Worm (Caenorhabditis elegans) whole organism, late embryonic: ENCODE measurements around the gene idpb-2.
"Not testable (repeated sequence)": the region's sequence is repeated elsewhere in the genome, so short reads cannot be mapped to it uniquely, and the experiment has no call there.

Source experiments
- ahr-1 ChIP-seq: sonication (generic microtip); optimal IDR thresholded peaks from 2 replicates; lab custom pipeline; 2016; ENCODE audit warnings: missing genetic modification characterization, missing compliant biosample characterization
- ama-1 ChIP-seq: fragments of 150-350 bp; optimal IDR thresholded peaks from 2 replicates; lab custom pipeline; 2014
- ceh-14 ChIP-seq: sonication (generic microtip); optimal IDR thresholded peaks from 2 replicates; lab custom pipeline; 2016; ENCODE audit warnings: missing genotype, missing genetic modification characterization, missing compliant biosample characterization
- ceh-18 ChIP-seq: sonication (generic microtip); optimal IDR thresholded peaks from 2 replicates; lab custom pipeline; 2016; ENCODE audit warnings: missing genetic modification characterization, missing compliant biosample characterization
- ceh-19 ChIP-seq: fragments of 200-800 bp; sonication (Bioruptor generic); optimal IDR thresholded peaks from 2 replicates; lab custom pipeline; 2018; ENCODE audit warnings: mild to moderate bottlenecking, missing genetic modification characterization, missing compliant biosample characterization
- ceh-22 ChIP-seq: sonication (generic microtip); optimal IDR thresholded peaks from 2 replicates; lab custom pipeline; 2017; ENCODE audit warnings: missing biosample characterization, missing genetic modification characterization
- ceh-31 ChIP-seq: sonication (generic microtip); optimal IDR thresholded peaks from 2 replicates; lab custom pipeline; 2016; ENCODE audit warnings: missing genetic modification characterization, missing compliant biosample characterization
- ceh-34 ChIP-seq: sonication (generic microtip); optimal IDR thresholded peaks from 2 replicates; lab custom pipeline; 2016; ENCODE audit warnings: mild to moderate bottlenecking, missing genetic modification characterization, missing compliant biosample characterization
- ceh-45 ChIP-seq: fragments of 200-800 bp; sonication (Bioruptor generic); IDR thresholded peaks from 2 replicates; pipeline ENCODE4 v1.3.6; 2022; ENCODE audit warnings: missing genetic modification reagents, missing genetic modification characterization, missing compliant biosample characterization
- ceh-48 ChIP-seq: sonication (generic microtip); optimal IDR thresholded peaks from 2 replicates; lab custom pipeline; 2016; ENCODE audit warnings: missing genetic modification characterization, inconsistent platforms, missing compliant biosample characterization
- ceh-9 ChIP-seq: sonication (generic microtip); optimal IDR thresholded peaks from 2 replicates; lab custom pipeline; 2016; ENCODE audit warnings: mild to moderate bottlenecking, missing genetic modification characterization, inconsistent platforms, missing compliant biosample characterization
- dve-1 ChIP-seq: sonication (generic microtip); optimal IDR thresholded peaks from 2 replicates; lab custom pipeline; 2017; ENCODE audit warnings: antibody characterized with exemption, mild to moderate bottlenecking, missing genetic modification characterization, missing compliant biosample characterization
- elt-2 ChIP-seq: sonication (generic microtip); optimal IDR thresholded peaks from 2 replicates; lab custom pipeline; 2016; ENCODE audit warnings: missing genetic modification reagents, missing genetic modification characterization, missing compliant biosample characterization
- ets-4 ChIP-seq: sonication (generic microtip); optimal IDR thresholded peaks from 2 replicates; lab custom pipeline; 2016; ENCODE audit warnings: missing genetic modification characterization, missing compliant biosample characterization
- fax-1 ChIP-seq: sonication (generic microtip); optimal IDR thresholded peaks from 2 replicates; lab custom pipeline; 2016; ENCODE audit warnings: missing genotype, missing genetic modification characterization, missing compliant biosample characterization
- fkh-6 ChIP-seq: sonication (generic microtip); optimal IDR thresholded peaks from 2 replicates; lab custom pipeline; 2016; ENCODE audit warnings: missing genetic modification characterization, missing compliant biosample characterization
- hlh-13 ChIP-seq: fragments of 200-800 bp; sonication (Bioruptor generic); optimal IDR thresholded peaks from 2 replicates; lab custom pipeline; 2018; ENCODE audit warnings: mild to moderate bottlenecking, missing genetic modification characterization, missing compliant biosample characterization
- hlh-8 ChIP-seq: sonication (generic microtip); optimal IDR thresholded peaks from 2 replicates; lab custom pipeline; 2016; ENCODE audit warnings: missing genotype, missing genetic modification characterization, missing compliant biosample characterization
- lin-11 ChIP-seq: fragments of 200-800 bp; sonication (Bioruptor generic); optimal IDR thresholded peaks from 2 replicates; lab custom pipeline; 2018; ENCODE audit warnings: mild to moderate bottlenecking, missing genetic modification characterization, missing compliant biosample characterization
- mec-3 ChIP-seq: sonication (generic microtip); optimal IDR thresholded peaks from 2 replicates; lab custom pipeline; 2016; ENCODE audit warnings: borderline replicate concordance, missing genetic modification characterization, missing compliant biosample characterization
- nfya-1 ChIP-seq: sonication (generic microtip); optimal IDR thresholded peaks from 2 replicates; lab custom pipeline; 2017; ENCODE audit warnings: missing genetic modification characterization, mild to moderate bottlenecking, missing compliant biosample characterization, antibody characterized with exemption, moderate library complexity
- nhr-232 ChIP-seq: sonication (generic microtip); optimal IDR thresholded peaks from 2 replicates; lab custom pipeline; 2016; ENCODE audit warnings: missing genetic modification characterization, missing compliant biosample characterization
- npax-4 ChIP-seq: sonication (generic microtip); optimal IDR thresholded peaks from 2 replicates; lab custom pipeline; 2016; ENCODE audit warnings: missing genetic modification characterization, missing compliant biosample characterization
- odd-2 ChIP-seq: sonication (generic microtip); optimal IDR thresholded peaks from 2 replicates; lab custom pipeline; 2017; ENCODE audit warnings: antibody characterized with exemption, mild to moderate bottlenecking, missing genetic modification characterization, missing compliant biosample characterization
- pax-1 ChIP-seq: fragments of 150-350 bp; optimal IDR thresholded peaks from 2 replicates; lab custom pipeline; 2014; ENCODE audit warnings: missing biosample characterization, missing genetic modification characterization
- pha-2 ChIP-seq: sonication (generic microtip); optimal IDR thresholded peaks from 2 replicates; lab custom pipeline; 2017; ENCODE audit warnings: mild to moderate bottlenecking, missing genetic modification characterization, missing compliant biosample characterization
- pha-4 ChIP-seq: fragments of 150-350 bp; optimal IDR thresholded peaks from 2 replicates; lab custom pipeline; 2018; ENCODE audit warnings: missing biosample characterization, missing genetic modification reagents, missing genetic modification characterization
- rnt-1 ChIP-seq: sonication (generic microtip); optimal IDR thresholded peaks from 2 replicates; lab custom pipeline; 2016; ENCODE audit warnings: missing genetic modification characterization, missing compliant biosample characterization
- sdc-2 ChIP-seq: sonication (generic microtip); optimal IDR thresholded peaks from 2 replicates; lab custom pipeline; 2016; ENCODE audit warnings: missing genotype, missing genetic modification characterization, missing compliant biosample characterization
- sox-2 ChIP-seq: fragments of 200-800 bp; sonication (Bioruptor generic); IDR thresholded peaks from 2 replicates; pipeline ENCODE4 v1.3.6; 2022; ENCODE audit warnings: missing genetic modification reagents, missing genetic modification characterization, missing compliant biosample characterization
- syd-9 ChIP-seq: sonication (generic microtip); optimal IDR thresholded peaks from 2 replicates; lab custom pipeline; 2016; ENCODE audit warnings: mild to moderate bottlenecking, missing genetic modification characterization, moderate library complexity, missing compliant biosample characterization
- tbx-2 ChIP-seq: sonication (generic microtip); optimal IDR thresholded peaks from 2 replicates; lab custom pipeline; 2016; ENCODE audit warnings: missing genetic modification characterization, missing compliant biosample characterization
- unc-3 ChIP-seq, 2 experiments: fragments of 200-800 bp in 1 of 2; sonication (Bioruptor generic) in 1 of 2; sonication (generic microtip) in 1 of 2; conservative IDR thresholded peaks in 1 of 2; optimal IDR thresholded peaks in 1 of 2; 2 replicates each; pipeline versions ENCODE4 v1.3.6 to Lab custom; 2016 to 2022; ENCODE audit warnings: missing compliant biosample characterization in 2 of 2, missing genetic modification characterization in 2 of 2, missing genetic modification reagents in 1 of 2
- unc-42 ChIP-seq: sonication (generic microtip); optimal IDR thresholded peaks from 2 replicates; lab custom pipeline; 2016; ENCODE audit warnings: missing genotype, missing genetic modification characterization, missing compliant biosample characterization
- unc-55 ChIP-seq: sonication (generic microtip); optimal IDR thresholded peaks from 2 replicates; lab custom pipeline; 2017; ENCODE audit warnings: missing biosample characterization, missing genetic modification reagents, missing genetic modification characterization
- zip-5 ChIP-seq: sonication (generic microtip); optimal IDR thresholded peaks from 2 replicates; lab custom pipeline; 2016; ENCODE audit warnings: missing genetic modification characterization, missing compliant biosample characterization

The idpb-2 gene

ce11 chrII:5099034-5099433 is 29.6 kb upstream of the idpb-2 start:
- TF ChIP-seq mec-3 (tag; lab: Kevin White, UChicago) (no peak), nfya-1 (tag; lab: Kevin White, UChicago) (peak; percentile 77)
- TF ChIP-seq, all 69 proteins: peak for 1

ce11 chrII:5097463-5097862 is 28.0 kb upstream of the idpb-2 start:
- TF ChIP-seq unc-3 (GFP tag; conservative IDR thresholded peaks at IDR 0.05; lab: Robert Waterston, UW) (peak; percentile 88), hlh-13 (peak; percentile 40), ceh-45 (GFP tag; lab: Robert Waterston, UW) (peak; percentile 92), sox-2 (GFP tag; lab: Robert Waterston, UW) (peak; percentile 96)
- TF ChIP-seq unc-3 (tag; optimal IDR thresholded peaks at IDR 0.05; lab: Kevin White, UChicago): not testable (repeated sequence)
- TF ChIP-seq, all 69 proteins: peak for 4; not testable (repeated sequence) for 65

ce11 chrII:5093945-5094344 is 24.5 kb upstream of the idpb-2 start, which contains the start of gene C04G6.13:
Gene C04G6.13 (plus strand): TSS chrII:5094245.
- no peak for TF ChIP-seq ceh-22 (tag; lab: Kevin White, UChicago)
- no peak for TF ChIP-seq odd-2
- TF ChIP-seq sdc-2 (tag; lab: Kevin White, UChicago): no peak
- no peak for TF ChIP-seq sox-2 (GFP tag; lab: Robert Waterston, UW)
- TF ChIP-seq ceh-18 (tag; lab: Kevin White, UChicago): no peak
- TF ChIP-seq, all 69 proteins: peak for 0

- no peak for TF ChIP-seq unc-55
- no peak for TF ChIP-seq npax-4 (tag; lab: Kevin White, UChicago)
- peak; percentile 44 for TF ChIP-seq pha-4 (tag; lab: Kevin White, UChicago)
- peak; percentile 36 for TF ChIP-seq unc-42 (tag; lab: Kevin White, UChicago)
- peak; percentile 35 for TF ChIP-seq ceh-48 (tag; lab: Kevin White, UChicago)
- no peak for TF ChIP-seq zip-5 (tag; lab: Kevin White, UChicago)
- no peak for TF ChIP-seq hlh-8 (tag; lab: Kevin White, UChicago)
- TF ChIP-seq fax-1: no peak
- TF ChIP-seq mec-3 (tag; lab: Kevin White, UChicago): no peak
- peak; percentile 49 for TF ChIP-seq nfya-1 (tag; lab: Kevin White, UChicago)
- TF ChIP-seq ets-4 (tag; lab: Kevin White, UChicago): no peak
- peak; percentile 42 for TF ChIP-seq pax-1 (tag; lab: Kevin White, UChicago)
- TF ChIP-seq pha-2 (tag; lab: Kevin White, UChicago): peak; percentile 57
- no peak for TF ChIP-seq ceh-34 (tag; lab: Kevin White, UChicago)
- TF ChIP-seq rnt-1 (tag; lab: Kevin White, UChicago): peak; percentile 3
- TF ChIP-seq fkh-6 (tag; lab: Kevin White, UChicago): no peak
- peak; percentile 56 for TF ChIP-seq ceh-31 (tag; lab: Kevin White, UChicago)
- TF ChIP-seq ama-1 (lab: Kevin White, UChicago): no peak
- TF ChIP-seq ahr-1 (tag; lab: Kevin White, UChicago): no peak
- TF ChIP-seq nhr-232: no peak
- TF ChIP-seq lin-11: no peak
- no peak for TF ChIP-seq syd-9 (tag; lab: Kevin White, UChicago)
- peak; percentile 23 for TF ChIP-seq ceh-19 (GFP tag; lab: Kevin White, UChicago)
- no peak for TF ChIP-seq ceh-14 (tag; lab: Kevin White, UChicago)
- TF ChIP-seq dve-1 (tag; lab: Kevin White, UChicago): peak; percentile 32
- no peak for TF ChIP-seq elt-2 (tag; lab: Kevin White, UChicago)
- no peak for TF ChIP-seq ceh-9
- peak; percentile 63 for TF ChIP-seq tbx-2 (tag; lab: Kevin White, UChicago)
- TF ChIP-seq, all 69 proteins: peak for 11
Observed at ce11 chrII:5092362-5093281, 23.2 kb upstream of the idpb-2 start, which contains the start of gene C04G6.2. Gene C04G6.2 (plus strand): TSS chrII:5093231.
